Fruit fly (Drosophila melanogaster): ENCODE data around the gene CG11601.

CG11601 gene

dm6 chr2L:273603-274002 lies 9.5 kb downstream of the CG11601 start, which contains the start of the genes mbm and CG11555 (continued):
- no peak for TF ChIP-seq gfzf (GFP tag; optimal IDR thresholded peaks at IDR 0.05)
- TF ChIP-seq hb (GFP tag; IDR thresholded peaks at IDR 0.05; ENCODE audit: partially characterized antibody), result peak; percentile 51; the same call in 1 of the 3 replicates
- TF ChIP-seq CG30403 (GFP tag; optimal IDR thresholded peaks at IDR 0.05), result peak; percentile 8
- TF ChIP-seq stc (GFP tag; IDR thresholded peaks at IDR 0.05), result no peak
- TF ChIP-seq CG14860 (GFP tag; IDR thresholded peaks at IDR 0.05; ENCODE audit: partially characterized antibody), result peak; percentile 32; the same call in 1 of the 3 replicates
- peak; percentile 64 for TF ChIP-seq Scr (GFP tag; IDR thresholded peaks at IDR 0.05; ENCODE audit: partially characterized antibody)
- TF ChIP-seq CG15479 (GFP tag; optimal IDR thresholded peaks at IDR 0.05), result no peak
- no peak for TF ChIP-seq CG14965 (GFP tag; optimal IDR thresholded peaks at IDR 0.05; ENCODE audit: borderline replicate concordance)
- TF ChIP-seq CG34224 (GFP tag; IDR thresholded peaks at IDR 0.05; ENCODE audit: partially characterized antibody), result peak; percentile 53; the same call in 2 of the 3 replicates
- TF ChIP-seq kah (GFP tag; optimal IDR thresholded peaks at IDR 0.05), result peak; percentile 14
- TF ChIP-seq CG2678 (tag; optimal IDR thresholded peaks at IDR 0.05), result no peak
- TF ChIP-seq CG17359 (tag; optimal IDR thresholded peaks at IDR 0.05), result peak; percentile 31
- peak; percentile 44 for TF ChIP-seq twi (tag; optimal IDR thresholded peaks at IDR 0.05)
- TF ChIP-seq CG33557 (GFP tag; optimal IDR thresholded peaks at IDR 0.05), result peak; percentile 24
- no peak for TF ChIP-seq CG2889 (GFP tag; IDR thresholded peaks at IDR 0.05)
- TF ChIP-seq mam (GFP tag; optimal IDR thresholded peaks at IDR 0.05), result no peak
- TF ChIP-seq row (GFP tag; IDR thresholded peaks at IDR 0.05), result peak; percentile 80
- TF ChIP-seq CG12391 (tag; optimal IDR thresholded peaks at IDR 0.05), result peak; percentile 60
- no peak for TF ChIP-seq CG12236 (GFP tag; optimal IDR thresholded peaks at IDR 0.05)
- no peak for TF ChIP-seq CG11723 (GFP tag; optimal IDR thresholded peaks at IDR 0.05)
- no peak for TF ChIP-seq gsb (GFP tag; IDR thresholded peaks at IDR 0.05)
- no peak for TF ChIP-seq Hr51 (GFP tag; optimal IDR thresholded peaks at IDR 0.05)
- no peak for TF ChIP-seq maf-S (GFP tag; optimal IDR thresholded peaks at IDR 0.05)

dm6 chr2L:271553-271952 lies 11.5 kb downstream of the CG11601 start, which contains the start of gene Dus1:
Gene Dus1 (minus strand): TSS chr2L:271744.
- TF ChIP-seq stwl (tag; optimal IDR thresholded peaks at IDR 0.05), result peak; percentile 92
- TF ChIP-seq CG2116 (GFP tag; optimal IDR thresholded peaks at IDR 0.05), result peak; percentile 92
- TF ChIP-seq CG13287 (GFP tag; IDR thresholded peaks at IDR 0.05; ENCODE audit: partially characterized antibody), result peak; percentile 86
- peak; percentile 59; the same call in 2 of the 3 replicates for TF ChIP-seq hb (GFP tag; IDR thresholded peaks at IDR 0.05; ENCODE audit: partially characterized antibody)
- TF ChIP-seq Rfx (GFP tag; IDR thresholded peaks at IDR 0.05), result no peak
- no peak for TF ChIP-seq ftz-f1 (GFP tag; optimal IDR thresholded peaks at IDR 0.05)
- peak; percentile 42; the same call in 1 of the 3 replicates for TF ChIP-seq knrl (GFP tag; IDR thresholded peaks at IDR 0.05; ENCODE audit: partially characterized antibody)
- TF ChIP-seq Opbp (GFP tag; IDR thresholded peaks at IDR 0.05; ENCODE audit: partially characterized antibody), result peak; percentile 58; the same call in 2 of the 3 replicates
- peak; percentile 58; the same call in 2 of the 3 replicates for TF ChIP-seq CG14860 (GFP tag; IDR thresholded peaks at IDR 0.05; ENCODE audit: partially characterized antibody)
- TF ChIP-seq Bgb (GFP tag; IDR thresholded peaks at IDR 0.05; ENCODE audit: partially characterized antibody), result peak; percentile 64
- TF ChIP-seq HLH4C (GFP tag; IDR thresholded peaks at IDR 0.05; ENCODE audit: partially characterized antibody), result peak; percentile 76
- peak; percentile 48 for TF ChIP-seq HmgZ (tag; optimal IDR thresholded peaks at IDR 0.05)
- peak; percentile 46 for TF ChIP-seq CG12659 (GFP tag; optimal IDR thresholded peaks at IDR 0.05)
- TF ChIP-seq sug (tag; optimal IDR thresholded peaks at IDR 0.05), result peak; percentile 14
- TF ChIP-seq Taf1 (GFP tag; IDR thresholded peaks at IDR 0.05), result no peak
- TF ChIP-seq chinmo (GFP tag; IDR thresholded peaks at IDR 0.05; ENCODE audit: partially characterized antibody), result peak; percentile 63; the same call in 1 of the 4 replicates
- TF ChIP-seq CG34224 (GFP tag; IDR thresholded peaks at IDR 0.05; ENCODE audit: partially characterized antibody), result peak; percentile 84
- no peak for TF ChIP-seq crc (GFP tag; optimal IDR thresholded peaks at IDR 0.05)
- no peak for TF ChIP-seq CG10979 (tag; optimal IDR thresholded peaks at IDR 0.05)
- TF ChIP-seq CG15514 (GFP tag; optimal IDR thresholded peaks at IDR 0.05), result peak; percentile 41
- no peak for TF ChIP-seq CG15479 (GFP tag; optimal IDR thresholded peaks at IDR 0.05)
- TF ChIP-seq CG17829 (tag; optimal IDR thresholded peaks at IDR 0.05), result peak; percentile 53
- peak; percentile 53; the same call in 2 of the 3 replicates for TF ChIP-seq CG16813 (GFP tag; IDR thresholded peaks at IDR 0.05; ENCODE audit: partially characterized antibody)
- TF ChIP-seq CG2712 (tag; optimal IDR thresholded peaks at IDR 0.05), result peak; percentile 15
- TF ChIP-seq CG1602 (GFP tag; optimal IDR thresholded peaks at IDR 0.05), result no peak
- TF ChIP-seq grau (tag; optimal IDR thresholded peaks at IDR 0.05), result peak; percentile 7
- TF ChIP-seq CkIIα-i1 (GFP tag; IDR thresholded peaks at IDR 0.05), result no peak
- no peak for TF ChIP-seq CG2120 (GFP tag; optimal IDR thresholded peaks at IDR 0.05)

All from whole organism, embryonic.